Fruit fly (Drosophila melanogaster) whole organism, embryonic: Measurements from ENCODE around the gene Desat1.
A peak's percentile ranks its signal among the peaks of the same experiment; 100 is the strongest.

Source experiments
- BEAF-32 ChIP-seq: fragments of 200-800 bp; sonication (Bioruptor generic); optimal IDR thresholded peaks from 3 replicates; lab custom pipeline; 2017; ENCODE audit warnings: missing biosample characterization, missing genetic modification characterization, mild to moderate bottlenecking, moderate library complexity, missing genetic modification reagents
- CG10267 ChIP-seq: fragments of 200-800 bp; sonication (Bioruptor generic); optimal IDR thresholded peaks from 2 replicates; lab custom pipeline; 2018; ENCODE audit warnings: missing biosample characterization, mild to moderate bottlenecking, missing genetic modification characterization, moderate library complexity
- CG12236 ChIP-seq: fragments of 200-800 bp; sonication (Bioruptor generic); optimal IDR thresholded peaks from 2 replicates; lab custom pipeline; 2016; ENCODE audit warnings: missing biosample characterization, missing genetic modification characterization
- CG12659 ChIP-seq: fragments of 200-800 bp; sonication (Bioruptor generic); optimal IDR thresholded peaks from 3 replicates; lab custom pipeline; 2017; ENCODE audit warnings: mild to moderate bottlenecking, missing biosample characterization, missing genetic modification reagents, missing genetic modification characterization
- CG13287 ChIP-seq: fragments of 200-800 bp; sonication (Bioruptor generic); IDR thresholded peaks from 2 replicates; pipeline ENCODE4 v1.3.6; 2022; ENCODE audit warnings: missing biosample characterization, missing genetic modification characterization; ENCODE audit not compliant: partially characterized antibody
- CG13296 ChIP-seq: fragments of 200-800 bp; sonication (Bioruptor generic); optimal IDR thresholded peaks from 3 replicates; lab custom pipeline; 2018; ENCODE audit warnings: missing biosample characterization, mild to moderate bottlenecking, missing genetic modification characterization
- CG14710 ChIP-seq: fragments of 200-800 bp; sonication (Bioruptor generic); optimal IDR thresholded peaks from 3 replicates; lab custom pipeline; 2019; ENCODE audit warnings: missing biosample characterization, mild to moderate bottlenecking, missing genetic modification characterization, moderate library complexity
- CG15514 ChIP-seq: fragments of 200-800 bp; sonication (Bioruptor generic); optimal IDR thresholded peaks from 3 replicates; lab custom pipeline; 2017; ENCODE audit warnings: missing biosample characterization, missing genetic modification characterization, mild to moderate bottlenecking, moderate library complexity, missing genetic modification reagents
- CG17361 ChIP-seq: fragments of 200-800 bp; sonication (Bioruptor generic); IDR thresholded peaks from 3 replicates; pipeline ENCODE4 v1.3.6; 2022; ENCODE audit warnings: missing biosample characterization, missing genetic modification characterization
- CG17385 ChIP-seq: fragments of 200-800 bp; sonication (Bioruptor generic); optimal IDR thresholded peaks from 3 replicates; lab custom pipeline; 2018; ENCODE audit warnings: missing biosample characterization, mild to moderate bottlenecking, missing genetic modification characterization
- CG18476 ChIP-seq: fragments of 200-800 bp; sonication (Bioruptor generic); optimal IDR thresholded peaks from 2 replicates; lab custom pipeline; 2016; ENCODE audit warnings: missing biosample characterization, mild to moderate bottlenecking, missing genetic modification characterization
- CG34224 ChIP-seq: fragments of 200-800 bp; sonication (Bioruptor generic); IDR thresholded peaks from 3 replicates; pipeline ENCODE4 v1.3.6; 2022; ENCODE audit warnings: missing biosample characterization, missing genetic modification characterization; ENCODE audit not compliant: partially characterized antibody
- CG4854 ChIP-seq: fragments of 200-800 bp; sonication (Bioruptor generic); optimal IDR thresholded peaks from 2 replicates; lab custom pipeline; 2016; ENCODE audit warnings: missing biosample characterization, missing genetic modification characterization, inconsistent platforms
- CG5953 ChIP-seq: fragments of 200-800 bp; sonication (Bioruptor generic); IDR thresholded peaks from 2 replicates; pipeline ENCODE4 v1.3.6; 2022; ENCODE audit warnings: missing biosample characterization, missing genetic modification characterization
- CG6765 ChIP-seq: fragments of 200-800 bp; sonication (Bioruptor generic); optimal IDR thresholded peaks from 3 replicates; lab custom pipeline; 2017; ENCODE audit warnings: missing biosample characterization, mild to moderate bottlenecking, missing genetic modification characterization
- CG8478 ChIP-seq: fragments of >200 bp; optimal IDR thresholded peaks from 2 replicates; lab custom pipeline; 2018
- CG9727 ChIP-seq: fragments of 200-800 bp; sonication (Bioruptor generic); optimal IDR thresholded peaks from 3 replicates; lab custom pipeline; 2017; ENCODE audit warnings: missing biosample characterization, mild to moderate bottlenecking, missing genetic modification characterization
- Chrac-16 ChIP-seq: fragments of 200-800 bp; sonication (Bioruptor generic); optimal IDR thresholded peaks from 3 replicates; lab custom pipeline; 2016; ENCODE audit warnings: missing biosample characterization, missing genetic modification characterization
- Dll ChIP-seq: fragments of 200-800 bp; sonication (Bioruptor generic); IDR thresholded peaks from 4 replicates; pipeline ENCODE4 v1.3.6; 2022; ENCODE audit warnings: missing biosample characterization, missing genetic modification characterization; ENCODE audit not compliant: partially characterized antibody
- Dp ChIP-seq: fragments of 200-800 bp; sonication (Bioruptor generic); optimal IDR thresholded peaks from 2 replicates; lab custom pipeline; 2018; ENCODE audit warnings: missing biosample characterization, mild to moderate bottlenecking, missing genetic modification characterization, moderate library complexity
- E2f2 ChIP-seq: fragments of 200-800 bp; sonication (Bioruptor generic); IDR thresholded peaks from 2 replicates; pipeline ENCODE4 v1.3.6; 2022; ENCODE audit warnings: missing biosample characterization, missing genetic modification characterization
- Fer3 ChIP-seq: fragments of 200-800 bp; sonication (Bioruptor generic); optimal IDR thresholded peaks from 2 replicates; lab custom pipeline; 2018; ENCODE audit warnings: missing biosample characterization, mild to moderate bottlenecking, missing genetic modification characterization, moderate library complexity
- HLH4C ChIP-seq: fragments of 200-800 bp; sonication (Bioruptor generic); IDR thresholded peaks from 3 replicates; pipeline ENCODE4 v1.3.6; 2022; ENCODE audit warnings: missing biosample characterization, missing genetic modification characterization; ENCODE audit not compliant: partially characterized antibody
- Kr ChIP-seq: fragments of 200-800 bp; sonication (Bioruptor generic); optimal IDR thresholded peaks from 2 replicates; lab custom pipeline; 2017; ENCODE audit warnings: missing biosample characterization, mild to moderate bottlenecking, missing genetic modification characterization
- MESR4 ChIP-seq: fragments of 200-800 bp; sonication (Bioruptor generic); optimal IDR thresholded peaks from 2 replicates; lab custom pipeline; 2018; ENCODE audit warnings: missing biosample characterization, mild to moderate bottlenecking, missing genetic modification characterization, moderate library complexity
- Med ChIP-seq: fragments of 200-800 bp; sonication (Bioruptor generic); peaks from one replicate; lab custom pipeline; 2016; ENCODE audit warnings: missing biosample characterization, missing genetic modification characterization, mild to moderate bottlenecking, inconsistent platforms, moderate library complexity
- NfI ChIP-seq: fragments of 200-800 bp; sonication (Bioruptor generic); optimal IDR thresholded peaks from 3 replicates; lab custom pipeline; 2018; ENCODE audit warnings: missing biosample characterization, mild to moderate bottlenecking, missing genetic modification characterization, moderate library complexity
- Scr ChIP-seq: fragments of 200-800 bp; sonication (Bioruptor generic); IDR thresholded peaks from 2 replicates; pipeline ENCODE4 v1.3.6; 2022; ENCODE audit warnings: missing biosample characterization, missing genetic modification characterization; ENCODE audit not compliant: partially characterized antibody
- Tbp ChIP-seq: fragments of >200 bp; optimal IDR thresholded peaks from 2 replicates; lab custom pipeline; 2018; ENCODE audit warnings: missing biosample characterization, missing genetic modification characterization
- ase ChIP-seq: fragments of 200-800 bp; sonication (Bioruptor generic); IDR thresholded peaks from 3 replicates; pipeline ENCODE4 v1.3.6; 2022; ENCODE audit warnings: missing biosample characterization, missing genetic modification characterization
- br ChIP-seq: fragments of >200 bp; optimal IDR thresholded peaks from 2 replicates; lab custom pipeline; 2017
- bsh ChIP-seq, 2 experiments: fragments of 200-800 bp; sonication (Bioruptor generic); optimal IDR thresholded peaks; 2 replicates each; lab custom pipeline; 2017 to 2018; ENCODE audit warnings: mild to moderate bottlenecking in 2 of 2, missing biosample characterization in 2 of 2, missing genetic modification characterization in 2 of 2, moderate library complexity in 1 of 2
- chinmo ChIP-seq: fragments of 200-800 bp; sonication (Bioruptor generic); IDR thresholded peaks from 4 replicates; pipeline ENCODE4 v1.3.6; 2022; ENCODE audit warnings: missing biosample characterization, missing genetic modification characterization; ENCODE audit not compliant: partially characterized antibody
- dmrt99B ChIP-seq: fragments of 200-800 bp; sonication (Bioruptor generic); optimal IDR thresholded peaks from 2 replicates; lab custom pipeline; 2018; ENCODE audit warnings: missing biosample characterization, mild to moderate bottlenecking, missing genetic modification characterization, moderate library complexity
- emc ChIP-seq: fragments of 200-800 bp; sonication (Bioruptor generic); optimal IDR thresholded peaks from 2 replicates; lab custom pipeline; 2016; ENCODE audit warnings: missing biosample characterization, missing genetic modification characterization
- gt ChIP-seq: fragments of 200-800 bp; sonication (Bioruptor generic); IDR thresholded peaks from 2 replicates; pipeline ENCODE4 v1.3.6; 2022; ENCODE audit warnings: missing biosample characterization, missing genetic modification characterization
- ham ChIP-seq: fragments of 200-800 bp; sonication (Bioruptor generic); IDR thresholded peaks from 2 replicates; pipeline ENCODE4 v1.3.6; 2022; ENCODE audit warnings: missing biosample characterization, missing genetic modification characterization
- insv ChIP-seq, 2 experiments: fragments of 200-800 bp; sonication (Bioruptor generic); optimal IDR thresholded peaks; 3 replicates each; lab custom pipeline; 2016 to 2018; ENCODE audit warnings: missing biosample characterization in 2 of 2, missing genetic modification characterization in 2 of 2
- inv ChIP-seq: fragments of 200-800 bp; sonication (Bioruptor generic); IDR thresholded peaks from 2 replicates; pipeline ENCODE4 v1.3.6; 2022; ENCODE audit warnings: missing biosample characterization, missing genetic modification characterization; ENCODE audit not compliant: partially characterized antibody
- lbe ChIP-seq: fragments of 200-800 bp; sonication (Bioruptor generic); optimal IDR thresholded peaks from 2 replicates; lab custom pipeline; 2016; ENCODE audit warnings: missing biosample characterization, mild to moderate bottlenecking, missing genetic modification characterization
- mld ChIP-seq: fragments of 200-800 bp; sonication (Bioruptor generic); IDR thresholded peaks from 3 replicates; pipeline ENCODE4 v1.3.6; 2022; ENCODE audit warnings: missing biosample characterization, missing genetic modification characterization; ENCODE audit not compliant: partially characterized antibody
- nerfin-2 ChIP-seq: fragments of 200-800 bp; sonication (Bioruptor generic); IDR thresholded peaks from 2 replicates; pipeline ENCODE4 v1.3.6; 2022; ENCODE audit warnings: missing biosample characterization, missing genetic modification characterization; ENCODE audit not compliant: partially characterized antibody
- nmo ChIP-seq: fragments of 200-800 bp; sonication (Bioruptor generic); optimal IDR thresholded peaks from 2 replicates; lab custom pipeline; 2018; ENCODE audit warnings: missing biosample characterization, mild to moderate bottlenecking, missing genetic modification characterization, moderate library complexity
- sd ChIP-seq: fragments of 200-800 bp; sonication (Bioruptor generic); optimal IDR thresholded peaks from 3 replicates; lab custom pipeline; 2018; ENCODE audit warnings: missing biosample characterization, mild to moderate bottlenecking, missing genetic modification characterization, moderate library complexity
- sima ChIP-seq: fragments of 200-800 bp; sonication (Bioruptor generic); optimal IDR thresholded peaks from 2 replicates; lab custom pipeline; 2016; ENCODE audit warnings: missing biosample characterization, missing genetic modification characterization
- stwl ChIP-seq: fragments of 200-800 bp; sonication (Bioruptor generic); optimal IDR thresholded peaks from 3 replicates; lab custom pipeline; 2018; ENCODE audit warnings: missing biosample characterization, mild to moderate bottlenecking, missing genetic modification characterization, moderate library complexity
- tna ChIP-seq: fragments of 200-800 bp; sonication (Bioruptor generic); IDR thresholded peaks from 2 replicates; pipeline ENCODE4 v1.3.6; 2022; ENCODE audit warnings: missing biosample characterization, missing genetic modification characterization; ENCODE audit not compliant: partially characterized antibody
- unc-4 ChIP-seq: fragments of 200-800 bp; sonication (Bioruptor generic); IDR thresholded peaks from 2 replicates; pipeline ENCODE4 v1.3.6; 2022; ENCODE audit warnings: missing biosample characterization, missing genetic modification characterization; ENCODE audit not compliant: partially characterized antibody

Desat1 gene

DNA sequence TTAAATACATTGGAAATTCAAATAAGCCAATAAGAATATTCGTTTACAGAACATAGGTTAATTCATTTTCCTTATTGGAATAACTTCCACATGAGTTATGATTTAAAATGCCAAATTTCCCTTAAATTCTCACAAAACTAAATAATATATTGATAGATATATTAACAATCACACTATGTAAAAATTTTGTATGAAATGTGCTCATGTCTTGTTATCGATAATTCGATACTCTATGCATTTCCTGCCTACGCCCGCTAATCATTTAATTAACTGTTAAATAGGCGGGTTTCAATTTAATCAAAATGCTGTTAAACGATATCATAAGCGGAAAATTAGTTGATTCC lies 13.1 kb upstream of the Desat1 start, which contains the start of gene NANS:
Gene NANS (plus strand): TSS at position 269 of the 344 bp plus-strand sequence.
- peak; percentile 3 for TF ChIP-seq CG6765 (GFP tag; lab: Kevin White, UChicago)
- TF ChIP-seq tna (GFP tag; lab: Robert Waterston, UW): 0 out of 2 replicates have a peak, but pooled peaks have one; percentile 31
- TF ChIP-seq CG8478 (lab: Kevin White, UChicago): no peak
- TF ChIP-seq CG17361 (GFP tag; lab: Robert Waterston, UW): peak; percentile 20
- peak; percentile 9 for TF ChIP-seq Fer3 (tag; lab: Kevin White, UChicago)
- no peak for TF ChIP-seq insv (GFP tag; optimal IDR thresholded peaks at IDR 0.05; lab: Kevin White, UChicago)
- TF ChIP-seq CG17385 (GFP tag; lab: Kevin White, UChicago): peak; percentile 21
- peak; percentile 38; the same call in 1 of the 2 replicates for TF ChIP-seq nerfin-2 (GFP tag; lab: Robert Waterston, UW)
- TF ChIP-seq CG34224 (GFP tag; lab: Robert Waterston, UW): peak; percentile 65
- TF ChIP-seq chinmo (GFP tag; lab: Robert Waterston, UW): 0 out of 4 replicates have a peak, but pooled peaks have one; percentile 64
- peak; percentile 17 for TF ChIP-seq lbe (GFP tag; lab: Kevin White, UChicago)
- peak; percentile 34 for TF ChIP-seq CG15514 (GFP tag; lab: Kevin White, UChicago)
- TF ChIP-seq Med (GFP tag; lab: Kevin White, UChicago): no peak
- TF ChIP-seq HLH4C (GFP tag; lab: Robert Waterston, UW): peak; percentile 41; the same call in 1 of the 3 replicates
- TF ChIP-seq CG13296: peak; percentile 5
- no peak for TF ChIP-seq sima
- TF ChIP-seq E2f2 (GFP tag; lab: Robert Waterston, UW): peak; percentile 57
- no peak for TF ChIP-seq CG5953 (GFP tag; lab: Robert Waterston, UW)
- 0 out of 2 replicates have a peak, but pooled peaks have one; percentile 4 for TF ChIP-seq inv (GFP tag; lab: Robert Waterston, UW)
- 0 out of 3 replicates have a peak, but pooled peaks have one; percentile 5 for TF ChIP-seq mld (GFP tag; lab: Robert Waterston, UW)
- TF ChIP-seq dmrt99B (tag; lab: Kevin White, UChicago): no peak
- peak; percentile 8 for TF ChIP-seq NfI (GFP tag; lab: Kevin White, UChicago)
- 0 out of 2 replicates have a peak, but pooled peaks have one; percentile 27 for TF ChIP-seq unc-4 (GFP tag; lab: Robert Waterston, UW)
- peak; percentile 44; the same call in 1 of the 4 replicates for TF ChIP-seq Dll (GFP tag; lab: Robert Waterston, UW)
- TF ChIP-seq Scr (GFP tag; lab: Robert Waterston, UW): peak; percentile 47; the same call in 1 of the 2 replicates
- no peak for TF ChIP-seq CG12236 (GFP tag; lab: Kevin White, UChicago)
- TF ChIP-seq CG12659: no peak
- peak; percentile 6 for TF ChIP-seq stwl
- TF ChIP-seq CG14710 (tag; lab: Kevin White, UChicago): peak; percentile 5
- TF ChIP-seq CG13287 (GFP tag; lab: Robert Waterston, UW): peak; percentile 18; the same call in 1 of the 2 replicates
- peak; percentile 27 for TF ChIP-seq Dp

dm6 chr3R:12429120-12429610 lies 10.2 kb upstream of the Desat1 start, which contains the start of the genes CG5641 and CG5245:
Gene CG5641 (minus strand): TSS chr3R:12429282.
Gene CG5245 (plus strand): TSS chr3R:12429560.
- TF ChIP-seq Kr (GFP tag; lab: Kevin White, UChicago) (no peak), Chrac-16 (GFP tag; lab: Kevin White, UChicago) (no peak), CG18476 (GFP tag; lab: Kevin White, UChicago) (no peak), ase (GFP tag; lab: Robert Waterston, UW) (no peak), Tbp (no peak), gt (no peak), nmo (peak; percentile 20), bsh (GFP tag; optimal IDR thresholded peaks at IDR 0.05; lab: Kevin White, UChicago) (no peak), br (lab: Kevin White, UChicago) (no peak), sd (tag; lab: Kevin White, UChicago) (no peak), CG17385 (GFP tag; lab: Kevin White, UChicago) (no peak), Med (GFP tag; lab: Kevin White, UChicago) (no peak), CG4854 (GFP tag; lab: Kevin White, UChicago) (no peak), BEAF-32 (GFP tag; lab: Kevin White, UChicago) (peak; percentile 30), ham (no peak), emc (GFP tag; lab: Kevin White, UChicago) (no peak), CG10267 (tag; lab: Kevin White, UChicago) (no peak), CG9727 (GFP tag; lab: Kevin White, UChicago) (no peak), MESR4 (GFP tag; lab: Kevin White, UChicago) (peak; percentile 47)
